Worm (Caenorhabditis elegans) whole organism, late embryonic: ENCODE measurements around the gene srh-159.

Experiments used
- T23F11.4 ChIP-seq: fragments of 200-800 bp; sonication (Bioruptor generic); optimal IDR thresholded peaks from 2 replicates; lab custom pipeline; 2018; ENCODE audit warnings: mild to moderate bottlenecking, missing genetic modification characterization, missing compliant biosample characterization
- Y22D7AL.16 ChIP-seq: sonication (generic microtip); optimal IDR thresholded peaks from 2 replicates; lab custom pipeline; 2016; ENCODE audit warnings: missing genetic modification characterization, missing compliant biosample characterization
- ama-1 ChIP-seq: fragments of 150-350 bp; optimal IDR thresholded peaks from 2 replicates; lab custom pipeline; 2014
- ceh-14 ChIP-seq: sonication (generic microtip); optimal IDR thresholded peaks from 2 replicates; lab custom pipeline; 2016; ENCODE audit warnings: missing genotype, missing genetic modification characterization, missing compliant biosample characterization
- ceh-18 ChIP-seq: sonication (generic microtip); optimal IDR thresholded peaks from 2 replicates; lab custom pipeline; 2016; ENCODE audit warnings: missing genetic modification characterization, missing compliant biosample characterization
- ceh-24 ChIP-seq: sonication (generic microtip); optimal IDR thresholded peaks from 2 replicates; lab custom pipeline; 2016; ENCODE audit warnings: mild to moderate bottlenecking, missing genetic modification characterization, missing compliant biosample characterization
- eyg-1 ChIP-seq: sonication (generic microtip); optimal IDR thresholded peaks from 2 replicates; lab custom pipeline; 2016; ENCODE audit warnings: missing genotype, missing genetic modification characterization, missing compliant biosample characterization
- fkh-10 ChIP-seq: fragments of 150-350 bp; optimal IDR thresholded peaks from 2 replicates; lab custom pipeline; 2014; ENCODE audit warnings: missing biosample characterization, missing genetic modification reagents, missing genetic modification characterization
- gmeb-2 ChIP-seq: sonication (generic microtip); optimal IDR thresholded peaks from 2 replicates; lab custom pipeline; 2016; ENCODE audit warnings: missing genetic modification characterization, inconsistent platforms, missing compliant biosample characterization
- lin-11 ChIP-seq: fragments of 200-800 bp; sonication (Bioruptor generic); optimal IDR thresholded peaks from 2 replicates; lab custom pipeline; 2018; ENCODE audit warnings: mild to moderate bottlenecking, missing genetic modification characterization, missing compliant biosample characterization
- unc-3 ChIP-seq, 2 experiments: fragments of 200-800 bp in 1 of 2; sonication (Bioruptor generic) in 1 of 2; sonication (generic microtip) in 1 of 2; conservative IDR thresholded peaks in 1 of 2; optimal IDR thresholded peaks in 1 of 2; 2 replicates each; pipeline versions ENCODE4 v1.3.6 to Lab custom; 2016 to 2022; ENCODE audit warnings: missing compliant biosample characterization in 2 of 2, missing genetic modification characterization in 2 of 2, missing genetic modification reagents in 1 of 2
- unc-55 ChIP-seq: sonication (generic microtip); optimal IDR thresholded peaks from 2 replicates; lab custom pipeline; 2017; ENCODE audit warnings: missing biosample characterization, missing genetic modification reagents, missing genetic modification characterization

DNA sequence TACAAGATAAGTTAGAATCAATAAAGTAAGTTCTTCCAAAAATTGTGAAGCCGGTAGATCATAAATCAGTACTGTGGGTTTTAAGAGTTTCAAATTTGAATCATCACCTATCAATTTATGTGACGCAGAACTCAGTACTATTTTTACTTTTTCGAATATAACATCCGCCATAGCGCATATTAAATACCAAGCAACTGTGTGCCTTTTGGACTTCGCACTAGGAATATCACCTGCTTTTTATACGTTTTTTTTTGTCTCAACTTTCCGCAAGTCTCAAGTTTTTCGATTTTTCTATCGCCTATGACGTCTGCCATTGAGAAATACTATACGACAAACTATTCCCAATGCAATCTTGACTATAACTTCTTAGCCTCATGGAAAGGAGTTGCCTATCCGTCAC, 30.6 kb downstream of the srh-159 start, which contains the start of gene srh-113:
- no peak for TF ChIP-seq unc-55
- TF ChIP-seq fkh-10 (GFP tag; lab: Kevin White, UChicago): no peak
- TF ChIP-seq ceh-18 (tag; lab: Kevin White, UChicago): no peak
- no peak for TF ChIP-seq ceh-24 (tag; lab: Kevin White, UChicago)
- no peak for TF ChIP-seq Y22D7AL.16 (tag; lab: Kevin White, UChicago)
- no peak for TF ChIP-seq lin-11
- TF ChIP-seq unc-3 (GFP tag; conservative IDR thresholded peaks at IDR 0.05; lab: Robert Waterston, UW): no peak
- no peak for TF ChIP-seq unc-3 (tag; optimal IDR thresholded peaks at IDR 0.05; lab: Kevin White, UChicago)
- TF ChIP-seq ceh-14: no peak
- no peak for TF ChIP-seq eyg-1 (tag; lab: Kevin White, UChicago)
- TF ChIP-seq ama-1 (lab: Kevin White, UChicago): no peak
- no peak for TF ChIP-seq T23F11.4 (GFP tag; lab: Kevin White, UChicago)
- no peak for TF ChIP-seq gmeb-2
